Worm (Caenorhabditis elegans) whole organism, young adult: Measurements from ENCODE around the gene picc-1.

Source experiments
- K11D2.4 ChIP-seq: fragments of 200-800 bp; sonication (Bioruptor generic); IDR thresholded peaks from 2 replicates; pipeline ENCODE4 v1.3.6; 2022; ENCODE audit warnings: missing genetic modification reagents, missing genetic modification characterization, missing compliant biosample characterization
- hrde-1 ChIP-seq: sonication (generic microtip); optimal IDR thresholded peaks from 2 replicates; lab custom pipeline; 2016; ENCODE audit warnings: missing genetic modification characterization, mild to moderate bottlenecking, missing compliant biosample characterization, moderate library complexity, missing genotype, missing genetic modification reagents, borderline replicate concordance
- rcor-1 ChIP-seq: fragments of 200-800 bp; sonication (Bioruptor generic); IDR thresholded peaks from 2 replicates; pipeline ENCODE4 v1.3.6; 2022; ENCODE audit warnings: missing genetic modification reagents, missing genetic modification characterization, missing compliant biosample characterization
- snpc-3.4 ChIP-seq: sonication (generic microtip); optimal IDR thresholded peaks from 2 replicates; lab custom pipeline; 2017; ENCODE audit warnings: missing genetic modification characterization, mild to moderate bottlenecking, missing compliant biosample characterization, antibody characterized with exemption, moderate library complexity, missing genotype, missing genetic modification reagents
- somi-1 ChIP-seq: fragments of 200-800 bp; sonication (Bioruptor generic); optimal IDR thresholded peaks from 2 replicates; lab custom pipeline; 2018; ENCODE audit warnings: mild to moderate bottlenecking, missing genetic modification characterization, missing compliant biosample characterization
- zim-3 ChIP-seq: sonication (generic microtip); optimal IDR thresholded peaks from 2 replicates; lab custom pipeline; 2017; ENCODE audit warnings: mild to moderate bottlenecking, missing genetic modification characterization, moderate library complexity, missing compliant biosample characterization
- ztf-28 ChIP-seq: fragments of 200-800 bp; sonication (Bioruptor generic); IDR thresholded peaks from 2 replicates; pipeline ENCODE4 v1.3.6; 2022; ENCODE audit warnings: missing genetic modification reagents, missing genetic modification characterization, missing compliant biosample characterization

DNA sequence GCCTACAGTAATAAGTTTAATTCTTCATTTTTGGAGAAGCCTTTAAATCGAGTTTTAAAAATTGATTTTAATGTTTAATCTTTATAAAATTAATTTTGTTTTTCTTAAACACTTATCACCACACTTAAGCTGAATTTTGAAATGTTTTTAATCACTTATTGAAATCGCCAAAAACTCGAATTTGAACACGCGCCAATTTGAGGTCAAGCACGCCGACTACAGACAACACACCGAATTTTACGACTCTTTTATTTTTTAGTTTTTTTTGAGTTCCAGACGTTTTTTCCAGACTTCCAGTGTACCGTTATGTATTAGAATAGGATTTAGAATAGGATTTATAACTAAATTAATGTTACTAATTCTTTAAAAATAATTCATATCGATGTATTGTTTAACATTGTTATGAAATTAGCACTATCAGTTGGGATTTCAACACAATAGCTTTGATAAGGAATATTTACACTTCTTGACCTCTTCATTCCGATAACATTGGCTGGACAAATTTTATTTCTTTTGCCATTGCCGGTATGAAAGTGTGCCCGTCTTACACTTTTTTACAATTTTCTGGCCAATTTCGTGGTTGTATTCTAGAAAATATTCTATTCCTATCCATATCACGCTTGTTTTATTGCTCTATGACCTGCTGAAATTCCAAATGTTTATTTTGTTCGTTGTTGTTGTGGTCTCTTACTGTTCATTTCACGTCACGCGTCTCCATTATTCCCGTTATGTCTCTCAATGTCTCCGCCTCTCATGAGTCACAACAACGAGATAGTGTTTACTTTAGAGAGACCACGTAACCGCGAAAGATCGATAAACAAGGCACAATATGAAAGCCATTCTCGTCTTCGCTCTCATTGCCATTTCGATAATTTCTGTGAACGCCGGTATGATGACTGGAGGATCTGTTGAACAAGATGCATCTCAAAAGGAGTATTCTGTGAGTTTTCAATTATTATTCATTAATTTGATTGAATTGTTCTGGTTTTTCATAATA is 24.8 kb downstream of the picc-1 start, which contains the start of gene cpi-2:
- TF ChIP-seq snpc-3.4 (tag; lab: Kevin White, UChicago): no peak
- no peak for TF ChIP-seq ztf-28
- no peak for TF ChIP-seq hrde-1 (tag; lab: Kevin White, UChicago)
- TF ChIP-seq rcor-1: no peak
- TF ChIP-seq K11D2.4: no peak
- no peak for TF ChIP-seq zim-3 (tag; lab: Kevin White, UChicago)
- no peak for TF ChIP-seq somi-1 (GFP tag; lab: Kevin White, UChicago)
